Worm (Caenorhabditis elegans) whole organism, midembryonic: Measurements from ENCODE around the gene lips-7.
"Not testable (repeated sequence)": the region's sequence is repeated elsewhere in the genome, so short reads cannot be mapped to it uniquely, and the experiment has no call there.

Experiments
- T22C8.4 ChIP-seq: fragments of 200-800 bp; sonication (Bioruptor generic); IDR thresholded peaks from 2 replicates; pipeline ENCODE4 v1.3.6; 2022; ENCODE audit warnings: missing genetic modification characterization, missing compliant biosample characterization
- cog-1 ChIP-seq: sonication (generic microtip); optimal IDR thresholded peaks from 2 replicates; lab custom pipeline; 2016; ENCODE audit warnings: missing genetic modification characterization, missing compliant biosample characterization
- flt-1 ChIP-seq: fragments of 200-800 bp; sonication (Bioruptor generic); IDR thresholded peaks from 2 replicates; pipeline ENCODE4 v1.3.6; 2022; ENCODE audit warnings: missing genetic modification characterization, missing compliant biosample characterization
- klf-2 ChIP-seq: fragments of 200-800 bp; sonication (Bioruptor generic); conservative IDR thresholded peaks from 2 replicates; pipeline ENCODE4 v1.3.6; 2022; ENCODE audit warnings: missing genetic modification reagents, missing genetic modification characterization, missing compliant biosample characterization
- med-1 ChIP-seq: sonication (generic microtip); optimal IDR thresholded peaks from 2 replicates; lab custom pipeline; 2017; ENCODE audit warnings: missing genetic modification characterization, mild to moderate bottlenecking, missing compliant biosample characterization, antibody characterized with exemption, missing genetic modification reagents; ENCODE audit not compliant: insufficient read depth
- ref-1 ChIP-seq: fragments of 200-800 bp; sonication (Bioruptor generic); conservative IDR thresholded peaks from 2 replicates; pipeline ENCODE4 v1.3.6; 2022; ENCODE audit warnings: missing genetic modification reagents, missing genetic modification characterization, missing compliant biosample characterization
- tab-1 ChIP-seq: fragments of 200-800 bp; sonication (Bioruptor generic); IDR thresholded peaks from 2 replicates; pipeline ENCODE4 v1.3.6; 2022; ENCODE audit warnings: missing genetic modification characterization, missing compliant biosample characterization
- ztf-23 ChIP-seq: fragments of 200-800 bp; sonication (Bioruptor generic); IDR thresholded peaks from 2 replicates; pipeline ENCODE4 v1.3.6; 2022; ENCODE audit warnings: missing genetic modification reagents, missing genetic modification characterization, missing compliant biosample characterization
- ztf-29 ChIP-seq: fragments of 200-800 bp; sonication (Bioruptor generic); IDR thresholded peaks from 2 replicates; pipeline ENCODE4 v1.3.6; 2022; ENCODE audit warnings: missing genetic modification reagents, missing genetic modification characterization, missing compliant biosample characterization

The lips-7 gene

DNA sequence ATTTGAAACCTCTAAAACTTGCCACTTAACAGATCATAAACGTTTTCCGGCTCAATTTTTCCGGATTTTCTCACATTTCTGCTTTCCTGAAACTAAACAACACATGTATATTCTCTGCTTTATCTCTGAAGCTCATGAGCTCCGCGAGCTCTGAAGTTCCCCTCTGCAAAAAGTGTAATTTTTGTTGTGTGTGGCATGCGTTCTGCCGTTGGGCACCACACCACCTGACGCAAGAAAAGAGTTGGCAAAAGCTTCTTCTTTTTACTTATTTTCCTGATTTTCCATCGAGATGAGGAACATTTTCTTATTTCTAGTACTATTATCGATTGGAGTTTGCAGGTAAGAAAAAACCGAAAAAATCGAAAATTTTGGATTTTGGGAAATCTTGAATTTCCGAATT lies 25.3 kb upstream of the lips-7 start, which contains the start of gene lgc-34:
Gene lgc-34, plus strand, starts transcription at position 200 of the 400 bp plus-strand sequence.
- TF ChIP-seq cog-1 (no peak), ztf-29 (GFP tag; lab: Robert Waterston, UW) (no peak), ztf-23 (GFP tag; lab: Robert Waterston, UW) (0 out of 2 replicates have a peak, but pooled peaks have one; percentile 20)

DNA sequence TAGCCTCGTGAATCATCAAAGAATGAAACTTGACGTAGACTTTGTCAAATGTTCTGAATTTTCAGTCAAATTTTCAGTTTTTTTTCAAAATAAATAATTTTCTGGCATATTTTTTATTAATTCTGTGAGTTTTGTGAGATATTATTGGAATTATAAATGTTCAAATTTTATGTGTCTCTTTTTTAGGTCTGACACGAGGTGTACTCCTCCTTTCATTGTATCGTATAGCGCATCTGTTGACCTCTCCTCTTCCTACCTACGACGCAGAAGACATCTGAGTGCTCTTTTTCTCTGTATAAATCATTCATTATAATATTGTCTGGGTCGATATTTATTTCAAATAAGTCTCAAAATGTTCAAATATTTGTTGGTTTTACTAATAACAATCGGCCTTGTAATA lies 16.4 kb upstream of the lips-7 start, which contains the start of gene T27A1.3:
Gene T27A1.3, plus strand, starts transcription at position 301 of the 400 bp plus-strand sequence.
- not testable (repeated sequence) for TF ChIP-seq ztf-23 (GFP tag; lab: Robert Waterston, UW); tab-1; cog-1

DNA sequence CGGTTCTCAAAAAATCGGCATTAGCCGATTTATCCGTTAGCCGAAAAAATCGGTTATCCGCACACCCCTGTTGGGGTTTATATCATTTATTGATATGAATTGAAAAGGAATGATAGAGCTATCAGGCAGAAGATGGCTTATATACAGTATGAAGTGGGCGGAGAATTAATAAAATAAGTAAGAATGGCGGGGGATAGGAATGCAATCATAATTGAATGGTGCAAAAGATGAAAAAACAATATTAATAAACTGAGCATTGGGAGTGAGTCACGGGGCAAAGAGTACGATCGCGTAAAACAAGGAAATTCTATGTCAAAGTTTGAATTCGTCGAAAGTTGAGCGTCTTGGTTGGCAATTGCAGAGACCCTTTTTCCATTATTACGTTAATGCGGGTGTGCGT lies 14.9 kb upstream of the lips-7 start, which contains the start of gene T27A1.2:
Gene T27A1.2, minus strand, starts transcription at position 101 of the 400 bp plus-strand sequence.
- TF ChIP-seq T22C8.4 (GFP tag; lab: Robert Waterston, UW) (no peak), flt-1 (GFP tag; lab: Robert Waterston, UW) (no peak), ztf-29 (GFP tag; lab: Robert Waterston, UW) (no peak), ztf-23 (GFP tag; lab: Robert Waterston, UW) (no peak)

DNA sequence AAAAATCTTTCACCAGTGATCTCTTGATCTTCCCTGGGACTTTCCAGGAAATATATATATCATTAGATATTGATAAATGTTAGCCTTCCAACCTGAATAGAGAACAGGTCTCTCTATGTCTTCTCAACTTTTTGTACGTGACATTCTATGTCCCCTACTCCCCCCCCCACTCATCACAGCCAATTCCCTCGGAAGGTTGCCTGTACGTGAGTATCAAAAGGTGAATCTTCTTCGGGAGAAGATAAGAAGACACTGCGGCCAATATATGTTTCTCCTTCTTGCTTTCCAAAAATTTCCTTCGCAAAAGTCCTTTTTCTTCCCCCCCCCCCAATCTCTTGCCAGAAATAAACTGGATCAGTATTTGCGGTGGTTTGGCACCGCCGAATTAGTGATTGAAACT lies 9.2 kb upstream of the lips-7 start:
- TF ChIP-seq flt-1 (GFP tag; lab: Robert Waterston, UW) (0 out of 2 replicates have a peak, but pooled peaks have one; percentile 14), ztf-23 (GFP tag; lab: Robert Waterston, UW) (no peak)

DNA sequence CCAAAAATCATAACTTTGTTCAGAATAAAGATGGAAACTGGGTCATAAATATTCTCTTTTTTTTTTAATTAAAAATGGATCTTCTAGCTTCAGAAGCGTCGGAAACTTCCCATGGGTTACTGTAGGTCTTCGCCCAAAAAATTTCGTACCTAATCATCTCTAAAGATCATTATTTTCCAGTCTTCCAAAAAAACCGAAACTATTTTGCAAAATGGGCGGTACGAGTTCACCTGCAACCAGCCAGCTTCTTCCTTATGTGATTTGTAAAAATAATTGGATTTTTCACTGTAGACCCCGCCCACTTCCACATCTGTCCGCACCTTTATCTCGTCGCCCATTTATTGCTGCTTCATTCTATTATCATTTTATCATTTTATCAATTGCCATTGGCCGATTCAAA lies 5.2 kb upstream of the lips-7 start, which contains the start of gene mlt-10:
Gene mlt-10, plus strand, starts transcription at position 301 of the 400 bp plus-strand sequence.
- TF ChIP-seq cog-1 = no peak
- TF ChIP-seq T22C8.4 (GFP tag; lab: Robert Waterston, UW) = no peak
- TF ChIP-seq ztf-23 (GFP tag; lab: Robert Waterston, UW) = no peak
- TF ChIP-seq ref-1 (GFP tag; lab: Robert Waterston, UW) = no peak
- TF ChIP-seq klf-2 (GFP tag; lab: Robert Waterston, UW) = no peak
- TF ChIP-seq tab-1 = no peak

DNA sequence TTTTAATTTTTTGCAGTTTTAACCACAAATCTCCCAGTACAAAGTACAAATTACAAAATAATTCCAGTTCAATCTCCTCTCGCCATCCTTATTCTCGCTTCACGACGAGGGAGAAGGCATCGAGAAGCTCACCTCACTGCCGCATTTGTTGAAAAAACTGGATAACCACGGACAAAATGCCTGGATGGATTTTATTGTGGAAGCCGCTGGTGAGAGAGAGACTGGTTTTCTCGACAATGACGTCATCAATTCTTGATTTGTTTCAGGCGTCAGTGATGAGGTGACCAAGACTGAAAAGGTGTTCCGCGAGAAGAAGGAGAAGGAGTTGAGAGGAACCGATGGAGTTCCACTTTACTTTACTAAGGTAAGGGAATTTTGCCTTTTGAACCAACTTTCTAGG lies 2.2 kb upstream of the lips-7 start:
- TF ChIP-seq med-1 (GFP tag; lab: Kevin White, UChicago) (no peak), flt-1 (GFP tag; lab: Robert Waterston, UW) (no peak), ref-1 (GFP tag; lab: Robert Waterston, UW) (no peak), T22C8.4 (GFP tag; lab: Robert Waterston, UW) (no peak), klf-2 (GFP tag; lab: Robert Waterston, UW) (no peak), cog-1 (no peak), ztf-29 (GFP tag; lab: Robert Waterston, UW) (no peak), ztf-23 (GFP tag; lab: Robert Waterston, UW) (no peak), tab-1 (no peak)

DNA sequence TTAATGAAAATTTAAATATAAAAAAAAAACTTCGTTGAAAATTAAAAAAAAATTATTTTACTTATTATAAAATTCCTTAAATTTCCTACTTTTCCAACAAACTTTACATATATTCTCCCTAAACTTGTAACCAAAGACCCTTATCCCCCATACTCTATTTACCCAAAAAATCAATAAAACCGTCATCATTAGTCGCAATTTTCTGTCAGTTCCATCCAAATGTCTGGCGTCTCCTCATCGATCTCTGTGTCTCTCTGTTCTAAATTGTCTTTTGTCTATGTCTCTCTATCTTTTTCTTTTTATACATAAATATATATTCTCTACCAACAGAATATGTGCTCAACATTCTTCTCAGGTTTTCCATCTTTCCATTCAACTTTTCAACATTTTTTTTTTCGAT lies 3.7 kb downstream of the lips-7 start:
- TF ChIP-seq ztf-29 (GFP tag; lab: Robert Waterston, UW) (no peak), tab-1 (no peak), T22C8.4 (GFP tag; lab: Robert Waterston, UW) (peak; percentile 52)

DNA sequence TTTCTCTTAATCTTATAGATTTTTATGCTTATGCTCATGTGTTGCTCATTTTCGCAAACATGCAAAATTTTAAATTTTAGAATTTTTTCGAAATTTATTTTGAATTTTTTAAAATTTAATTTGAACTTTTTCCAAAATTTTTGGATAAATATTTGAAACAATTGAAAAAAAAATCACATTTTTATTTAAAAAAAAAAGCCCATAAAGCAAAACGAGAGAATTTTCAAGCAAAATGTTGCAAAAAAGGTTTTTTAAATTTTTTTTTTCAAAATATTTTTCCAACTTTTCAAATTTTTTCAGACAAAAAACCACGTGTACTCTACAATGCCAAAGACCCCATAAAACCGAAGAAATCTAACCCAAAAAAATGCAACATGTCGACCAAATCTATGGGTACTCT lies 4.5 kb downstream of the lips-7 start, which contains the start of the genes C09E8.1 and C09E8.6:
Gene C09E8.1, plus strand, starts transcription at position 301 of the 400 bp plus-strand sequence.
Gene C09E8.6, plus strand, starts transcription at position 313 of the 400 bp plus-strand sequence.
- no peak for TF ChIP-seq cog-1
- no peak for TF ChIP-seq flt-1 (GFP tag; lab: Robert Waterston, UW)
- no peak for TF ChIP-seq ztf-23 (GFP tag; lab: Robert Waterston, UW)
- no peak for TF ChIP-seq med-1 (GFP tag; lab: Kevin White, UChicago)
- no peak for TF ChIP-seq ref-1 (GFP tag; lab: Robert Waterston, UW)
- no peak for TF ChIP-seq klf-2 (GFP tag; lab: Robert Waterston, UW)
- TF ChIP-seq T22C8.4 (GFP tag; lab: Robert Waterston, UW) = no peak
- no peak for TF ChIP-seq tab-1
- no peak for TF ChIP-seq ztf-29 (GFP tag; lab: Robert Waterston, UW)

DNA sequence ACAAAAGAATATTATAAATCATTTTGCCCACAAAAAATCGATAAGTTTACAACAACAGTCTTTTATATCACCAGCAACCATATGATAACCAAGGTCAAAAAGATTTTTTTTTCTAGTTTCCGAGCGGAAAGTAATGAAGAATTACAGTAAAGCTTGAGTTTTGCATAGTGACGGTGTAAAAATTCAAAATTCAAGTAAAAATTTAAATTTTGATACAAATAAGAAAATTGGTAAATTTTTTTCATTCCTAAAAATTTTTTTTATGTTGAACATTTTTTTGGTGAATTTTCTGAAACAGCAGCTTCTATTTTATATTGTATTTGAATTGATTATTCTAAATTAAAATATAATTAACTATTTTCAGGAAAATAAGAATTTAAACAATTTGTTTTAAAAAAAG lies 17.1 kb downstream of the lips-7 start, which contains the start of gene W08F4.5:
Gene W08F4.5, minus strand, starts transcription at position 101 of the 400 bp plus-strand sequence.
- no peak for TF ChIP-seq klf-2 (GFP tag; lab: Robert Waterston, UW)
- no peak for TF ChIP-seq ztf-23 (GFP tag; lab: Robert Waterston, UW)
- no peak for TF ChIP-seq flt-1 (GFP tag; lab: Robert Waterston, UW)
- TF ChIP-seq T22C8.4 (GFP tag; lab: Robert Waterston, UW) = no peak
- no peak for TF ChIP-seq cog-1
- no peak for TF ChIP-seq tab-1
- no peak for TF ChIP-seq ref-1 (GFP tag; lab: Robert Waterston, UW)
- no peak for TF ChIP-seq med-1 (GFP tag; lab: Kevin White, UChicago)
- no peak for TF ChIP-seq ztf-29 (GFP tag; lab: Robert Waterston, UW)

DNA sequence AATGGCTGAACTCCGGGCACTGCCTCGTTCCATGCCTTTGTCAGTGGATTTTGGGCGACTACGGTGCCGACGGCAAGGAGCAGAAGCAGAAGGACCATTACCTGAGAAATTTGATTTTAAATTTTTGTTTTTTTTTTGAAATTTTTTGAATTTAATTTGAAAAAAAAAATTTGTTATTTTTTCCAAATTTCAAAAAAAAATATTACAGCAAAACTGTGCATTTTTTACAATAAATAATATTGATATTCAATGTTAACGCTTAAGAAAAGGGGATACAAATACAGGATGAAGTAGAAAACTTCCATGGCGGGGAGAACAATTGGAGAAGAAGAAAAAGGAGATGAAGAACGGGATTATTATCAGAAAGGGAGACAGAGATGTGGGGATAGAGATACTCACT lies 20.4 kb downstream of the lips-7 start, which contains the start of gene mlt-8:
Gene mlt-8, minus strand, starts transcription at position 101 of the 400 bp plus-strand sequence.
- TF ChIP-seq cog-1 = no peak
- TF ChIP-seq med-1 (GFP tag; lab: Kevin White, UChicago) = no peak
- no peak for TF ChIP-seq T22C8.4 (GFP tag; lab: Robert Waterston, UW)
- TF ChIP-seq flt-1 (GFP tag; lab: Robert Waterston, UW) = no peak
- no peak for TF ChIP-seq ztf-29 (GFP tag; lab: Robert Waterston, UW)
- TF ChIP-seq ztf-23 (GFP tag; lab: Robert Waterston, UW) = no peak
- TF ChIP-seq tab-1 = no peak
- no peak for TF ChIP-seq klf-2 (GFP tag; lab: Robert Waterston, UW)
- TF ChIP-seq ref-1 (GFP tag; lab: Robert Waterston, UW) = no peak
